Fruit fly (Drosophila melanogaster) whole organism, embryonic: ENCODE data around the gene UQCR-6.4L.

Experiments
- CG1024 ChIP-seq: fragments of 200-800 bp; sonication (Bioruptor generic); IDR thresholded peaks from 2 replicates; pipeline ENCODE4 v1.3.6; 2022; ENCODE audit warnings: missing biosample characterization, missing genetic modification characterization
- CG11247 ChIP-seq: fragments of 200-800 bp; sonication (Bioruptor generic); IDR thresholded peaks from 2 replicates; pipeline ENCODE4 v1.3.6; 2022; ENCODE audit warnings: missing biosample characterization, missing genetic modification characterization
- CG12299 ChIP-seq: fragments of 200-800 bp; sonication (Bioruptor generic); optimal IDR thresholded peaks from 2 replicates; lab custom pipeline; 2018; ENCODE audit warnings: missing biosample characterization, mild to moderate bottlenecking, missing genetic modification characterization
- CG12391 ChIP-seq: fragments of 200-800 bp; sonication (Bioruptor generic); optimal IDR thresholded peaks from 3 replicates; lab custom pipeline; 2018; ENCODE audit warnings: missing biosample characterization, mild to moderate bottlenecking, missing genetic modification characterization, moderate library complexity
- CG14050 ChIP-seq: fragments of 200-800 bp; sonication (Bioruptor generic); IDR thresholded peaks from 3 replicates; pipeline ENCODE4 v1.3.6; 2022; ENCODE audit warnings: missing biosample characterization, missing genetic modification characterization
- CG15479 ChIP-seq: fragments of 200-800 bp; sonication (Bioruptor generic); optimal IDR thresholded peaks from 3 replicates; lab custom pipeline; 2019; ENCODE audit warnings: missing biosample characterization, mild to moderate bottlenecking, missing genetic modification characterization, moderate library complexity
- CG17361 ChIP-seq: fragments of 200-800 bp; sonication (Bioruptor generic); IDR thresholded peaks from 3 replicates; pipeline ENCODE4 v1.3.6; 2022; ENCODE audit warnings: missing biosample characterization, missing genetic modification characterization
- CG18011 ChIP-seq: fragments of 200-800 bp; sonication (Bioruptor generic); optimal IDR thresholded peaks from 2 replicates; lab custom pipeline; 2017; ENCODE audit warnings: missing biosample characterization, missing genetic modification characterization, mild to moderate bottlenecking, moderate library complexity, missing genotype
- CG18599 ChIP-seq: fragments of 200-800 bp; sonication (Bioruptor generic); optimal IDR thresholded peaks from 3 replicates; lab custom pipeline; 2017; ENCODE audit warnings: missing biosample characterization, missing genetic modification characterization, mild to moderate bottlenecking, moderate library complexity, missing genetic modification reagents
- CG31365 ChIP-seq: fragments of 200-800 bp; sonication (Bioruptor generic); optimal IDR thresholded peaks from 2 replicates; lab custom pipeline; 2018; ENCODE audit warnings: missing biosample characterization, mild to moderate bottlenecking, missing genetic modification characterization
- CG32772 ChIP-seq: fragments of 200-800 bp; sonication (Bioruptor generic); IDR thresholded peaks from 2 replicates; pipeline ENCODE4 v1.3.6; 2022; ENCODE audit warnings: missing biosample characterization, missing genetic modification characterization
- CG34376 ChIP-seq: fragments of 200-800 bp; sonication (Bioruptor generic); optimal IDR thresholded peaks from 2 replicates; lab custom pipeline; 2018; ENCODE audit warnings: missing biosample characterization, mild to moderate bottlenecking, missing genetic modification characterization
- CG4282 ChIP-seq: fragments of 200-800 bp; sonication (Bioruptor generic); optimal IDR thresholded peaks from 2 replicates; lab custom pipeline; 2016; ENCODE audit warnings: missing biosample characterization, missing genetic modification characterization
- CG4404 ChIP-seq: fragments of 200-800 bp; sonication (Bioruptor generic); IDR thresholded peaks from 2 replicates; pipeline ENCODE4 v1.3.6; 2022; ENCODE audit warnings: missing biosample characterization, missing genetic modification characterization
- CG4617 ChIP-seq: fragments of 200-800 bp; sonication (Bioruptor generic); optimal IDR thresholded peaks from 3 replicates; lab custom pipeline; 2016; ENCODE audit warnings: missing biosample characterization, missing genetic modification characterization, borderline replicate concordance
- CG7786 ChIP-seq: fragments of 200-800 bp; sonication (Bioruptor generic); optimal IDR thresholded peaks from 2 replicates; lab custom pipeline; 2016; ENCODE audit warnings: missing biosample characterization, missing genetic modification characterization
- CG7928 ChIP-seq: fragments of 200-800 bp; sonication (Bioruptor generic); optimal IDR thresholded peaks from 2 replicates; lab custom pipeline; 2017; ENCODE audit warnings: missing biosample characterization, mild to moderate bottlenecking, missing genetic modification characterization
- CG8089 ChIP-seq: fragments of 200-800 bp; sonication (Bioruptor generic); optimal IDR thresholded peaks from 3 replicates; lab custom pipeline; 2016; ENCODE audit warnings: missing biosample characterization, missing genetic modification characterization
- CoRest ChIP-seq: fragments of 200-800 bp; sonication (Bioruptor generic); optimal IDR thresholded peaks from 3 replicates; lab custom pipeline; 2018; ENCODE audit warnings: missing biosample characterization, mild to moderate bottlenecking, missing genetic modification characterization, moderate library complexity
- D ChIP-seq, 2 experiments: fragments of 200-800 bp in 1 of 2; fragments of >200 bp in 1 of 2; sonication (Bioruptor generic) in 1 of 2; optimal IDR thresholded peaks; 2 replicates in 1 of 2; 3 replicates in 1 of 2; lab custom pipeline; 2017; ENCODE audit warnings: mild to moderate bottlenecking in 1 of 2, missing biosample characterization in 1 of 2, missing genetic modification characterization in 1 of 2, missing genetic modification reagents in 1 of 2
- D19B ChIP-seq: fragments of 200-800 bp; sonication (Bioruptor generic); optimal IDR thresholded peaks from 2 replicates; lab custom pipeline; 2017; ENCODE audit warnings: missing biosample characterization, mild to moderate bottlenecking, missing genetic modification characterization
- Dbx ChIP-seq: fragments of 200-800 bp; sonication (Bioruptor generic); IDR thresholded peaks from 3 replicates; pipeline ENCODE4 v1.3.6; 2022; ENCODE audit warnings: missing biosample characterization, missing genetic modification characterization
- Dref ChIP-seq: fragments of 200-800 bp; sonication (Bioruptor generic); IDR thresholded peaks from 2 replicates; pipeline ENCODE4 v1.3.6; 2022; ENCODE audit warnings: missing biosample characterization, missing genetic modification characterization
- Eip74EF ChIP-seq, 2 experiments: fragments of 200-800 bp in 1 of 2; fragments of >200 bp in 1 of 2; sonication (Bioruptor generic) in 1 of 2; optimal IDR thresholded peaks; 2 replicates each; lab custom pipeline; 2017 to 2019; ENCODE audit warnings: missing biosample characterization in 2 of 2, missing genetic modification characterization in 2 of 2, mild to moderate bottlenecking in 1 of 2, moderate library complexity in 1 of 2
- Gsc ChIP-seq: fragments of 200-800 bp; sonication (Bioruptor generic); IDR thresholded peaks from 2 replicates; pipeline ENCODE4 v1.3.6; 2022; ENCODE audit warnings: missing biosample characterization, missing genetic modification characterization
- HHEX ChIP-seq: fragments of 200-800 bp; sonication (Bioruptor generic); optimal IDR thresholded peaks from 3 replicates; lab custom pipeline; 2017; ENCODE audit warnings: missing biosample characterization, mild to moderate bottlenecking, missing genetic modification characterization, missing genetic modification reagents
- Hmr ChIP-seq: fragments of 200-800 bp; sonication (Bioruptor generic); optimal IDR thresholded peaks from 3 replicates; lab custom pipeline; 2017; ENCODE audit warnings: mild to moderate bottlenecking, missing biosample characterization, missing genetic modification reagents, missing genetic modification characterization
- Neu2 ChIP-seq: fragments of 200-800 bp; sonication (Bioruptor generic); optimal IDR thresholded peaks from 3 replicates; lab custom pipeline; 2016; ENCODE audit warnings: missing biosample characterization, missing genetic modification characterization, borderline replicate concordance
- Sin3A ChIP-seq: fragments of >200 bp; optimal IDR thresholded peaks from 2 replicates; lab custom pipeline; 2018
- Six4 ChIP-seq: fragments of 200-800 bp; sonication (Bioruptor generic); optimal IDR thresholded peaks from 2 replicates; lab custom pipeline; 2016; ENCODE audit warnings: missing biosample characterization, missing genetic modification characterization
- Spps ChIP-seq: fragments of 200-800 bp; sonication (Bioruptor generic); optimal IDR thresholded peaks from 2 replicates; lab custom pipeline; 2018; ENCODE audit warnings: missing biosample characterization, mild to moderate bottlenecking, missing genetic modification characterization
- ci ChIP-seq: fragments of 200-800 bp; sonication (Bioruptor generic); IDR thresholded peaks from 3 replicates; pipeline ENCODE4 v1.3.6; 2022; ENCODE audit warnings: missing biosample characterization, missing genetic modification characterization
- da ChIP-seq: fragments of 200-800 bp; sonication (Bioruptor generic); optimal IDR thresholded peaks from 2 replicates; lab custom pipeline; 2016; ENCODE audit warnings: missing biosample characterization, missing genetic modification characterization
- ems ChIP-seq: fragments of 200-800 bp; sonication (Bioruptor generic); optimal IDR thresholded peaks from 3 replicates; lab custom pipeline; 2016; ENCODE audit warnings: missing biosample characterization, missing genetic modification characterization
- eve ChIP-seq, 2 experiments: fragments of >200 bp; optimal IDR thresholded peaks; 2 replicates each; lab custom pipeline; 2017; ENCODE audit warnings: missing biosample characterization in 2 of 2, missing genetic modification characterization in 2 of 2
- fu2 ChIP-seq: fragments of 200-800 bp; sonication (Bioruptor generic); optimal IDR thresholded peaks from 2 replicates; lab custom pipeline; 2016; ENCODE audit warnings: missing biosample characterization, missing genetic modification characterization
- gsb-n ChIP-seq: fragments of 200-800 bp; sonication (Bioruptor generic); optimal IDR thresholded peaks from 3 replicates; lab custom pipeline; 2018; ENCODE audit warnings: missing biosample characterization, mild to moderate bottlenecking, missing genetic modification characterization
- kni ChIP-seq: fragments of 200-800 bp; sonication (Bioruptor generic); optimal IDR thresholded peaks from 3 replicates; lab custom pipeline; 2017; ENCODE audit warnings: mild to moderate bottlenecking, missing biosample characterization, missing genetic modification reagents, missing genetic modification characterization
- lola ChIP-seq, 3 experiments: fragments of >200 bp in 2 of 3; fragments of 200-800 bp in 1 of 3; sonication (Bioruptor generic) in 1 of 3; optimal IDR thresholded peaks; 2 replicates each; lab custom pipeline; 2017 to 2019; ENCODE audit warnings: missing biosample characterization in 3 of 3, missing genetic modification characterization in 3 of 3, mild to moderate bottlenecking in 1 of 3, moderate library complexity in 1 of 3
- luna ChIP-seq: fragments of 200-800 bp; sonication (Bioruptor generic); optimal IDR thresholded peaks from 2 replicates; lab custom pipeline; 2016; ENCODE audit warnings: missing biosample characterization, missing genetic modification characterization
- nau ChIP-seq: fragments of 200-800 bp; sonication (Bioruptor generic); optimal IDR thresholded peaks from 3 replicates; lab custom pipeline; 2017; ENCODE audit warnings: missing biosample characterization, mild to moderate bottlenecking, missing genetic modification characterization, missing genetic modification reagents
- otp ChIP-seq: fragments of 200-800 bp; sonication (Bioruptor generic); IDR thresholded peaks from 3 replicates; pipeline ENCODE4, ENCODE4 v1.3.6; 2022; ENCODE audit warnings: missing biosample characterization, missing genetic modification characterization
- pfk ChIP-seq: fragments of 200-800 bp; sonication (Bioruptor generic); optimal IDR thresholded peaks from 2 replicates; lab custom pipeline; 2018; ENCODE audit warnings: missing biosample characterization, mild to moderate bottlenecking, missing genetic modification characterization, moderate library complexity
- pho ChIP-seq: fragments of 200-800 bp; sonication (Bioruptor generic); optimal IDR thresholded peaks from 2 replicates; lab custom pipeline; 2016; ENCODE audit warnings: missing biosample characterization, missing genetic modification characterization
- slou ChIP-seq: fragments of 200-800 bp; sonication (Bioruptor generic); optimal IDR thresholded peaks from 3 replicates; lab custom pipeline; 2016; ENCODE audit warnings: missing biosample characterization, missing genetic modification characterization
- sna ChIP-seq: fragments of 200-800 bp; sonication (Bioruptor generic); IDR thresholded peaks from 2 replicates; pipeline ENCODE4 v1.3.6; 2022; ENCODE audit warnings: missing biosample characterization, missing genetic modification characterization; ENCODE audit not compliant: partially characterized antibody
- sr ChIP-seq: fragments of 200-800 bp; sonication (Bioruptor generic); IDR thresholded peaks from 3 replicates; pipeline ENCODE4 v1.3.6; 2022; ENCODE audit warnings: missing biosample characterization, missing genetic modification characterization
- tgo ChIP-seq: fragments of 200-800 bp; sonication (Bioruptor generic); IDR thresholded peaks from 3 replicates; pipeline ENCODE4 v1.3.6; 2022; ENCODE audit warnings: missing biosample characterization, missing genetic modification characterization
- tin ChIP-seq: fragments of 200-800 bp; sonication (Bioruptor generic); optimal IDR thresholded peaks from 3 replicates; lab custom pipeline; 2016; ENCODE audit warnings: missing biosample characterization, missing genetic modification characterization
- wek ChIP-seq: fragments of 200-800 bp; sonication (Bioruptor generic); optimal IDR thresholded peaks from 3 replicates; lab custom pipeline; 2018; ENCODE audit warnings: missing biosample characterization, mild to moderate bottlenecking, missing genetic modification characterization, moderate library complexity

Gene UQCR-6.4L

DNA sequence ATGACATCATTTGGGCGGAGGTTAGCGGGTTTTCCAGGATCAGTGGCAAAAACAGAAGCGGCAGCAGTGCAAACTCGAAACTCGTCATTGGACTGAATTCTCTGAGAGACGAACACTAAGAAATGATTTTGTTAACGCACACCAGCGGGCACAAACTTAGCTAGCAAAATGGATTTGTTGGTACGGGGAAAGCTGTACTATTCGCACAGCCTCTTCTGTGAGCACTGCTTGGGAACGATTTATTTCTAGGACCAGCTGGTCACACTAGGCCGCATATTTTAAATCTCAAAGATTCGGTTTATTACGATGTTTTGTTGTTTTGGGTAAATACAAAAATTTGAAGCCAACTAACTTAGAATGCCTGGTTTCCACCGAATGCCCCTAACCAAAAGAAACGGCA, 42.6 kb downstream of the UQCR-6.4L start, which contains the start of gene CG4098 (continued):
- TF ChIP-seq Spps, result no peak
- TF ChIP-seq ems (GFP tag; lab: Kevin White, UChicago), result peak; percentile 58
- TF ChIP-seq HHEX (GFP tag; lab: Kevin White, UChicago), result peak; percentile 13
- TF ChIP-seq sna (GFP tag; lab: Robert Waterston, UW), result no peak
- TF ChIP-seq CG7928 (GFP tag; lab: Kevin White, UChicago), result peak; percentile 35
- peak; percentile 33 for TF ChIP-seq CG4282 (GFP tag; lab: Kevin White, UChicago)
- no peak for TF ChIP-seq nau
- TF ChIP-seq pho (GFP tag; lab: Kevin White, UChicago), result peak; percentile 58
- peak; percentile 52 for TF ChIP-seq Hmr (GFP tag; lab: Kevin White, UChicago)
- no peak for TF ChIP-seq CG8089
- TF ChIP-seq Dbx (GFP tag; lab: Robert Waterston, UW), result peak; percentile 68; the same call in 2 of the 3 replicates
- no peak for TF ChIP-seq CG1024 (GFP tag; lab: Robert Waterston, UW)
- peak; percentile 49; the same call in 1 of the 3 replicates for TF ChIP-seq otp
- TF ChIP-seq sr (GFP tag; lab: Robert Waterston, UW), result 0 out of 3 replicates have a peak, but pooled peaks have one; percentile 27
- no peak for TF ChIP-seq da (GFP tag; lab: Kevin White, UChicago)
- TF ChIP-seq CG14050 (GFP tag; lab: Robert Waterston, UW), result peak; percentile 51; the same call in 2 of the 3 replicates
- TF ChIP-seq Sin3A, result peak; percentile 17
- TF ChIP-seq fu2, result peak; percentile 56
- TF ChIP-seq CG17361 (GFP tag; lab: Robert Waterston, UW), result no peak
- TF ChIP-seq Gsc, result no peak
- TF ChIP-seq CG15479 (GFP tag; lab: Kevin White, UChicago), result no peak
- TF ChIP-seq pfk (GFP tag; lab: Kevin White, UChicago), result no peak
- TF ChIP-seq Neu2 (GFP tag; lab: Kevin White, UChicago), result no peak
- no peak for TF ChIP-seq kni (GFP tag; lab: Kevin White, UChicago)
- TF ChIP-seq ci (GFP tag; lab: Robert Waterston, UW), result peak; percentile 87; the same call in 2 of the 3 replicates
- TF ChIP-seq CoRest, result peak; percentile 38
- TF ChIP-seq D (optimal IDR thresholded peaks at IDR 0.05; lab: Kevin White, UChicago), result no peak
- TF ChIP-seq D (GFP tag; optimal IDR thresholded peaks at IDR 0.05; lab: Kevin White, UChicago), result no peak
- peak; percentile 48 for TF ChIP-seq wek
- peak; percentile 69 for TF ChIP-seq tgo (GFP tag; lab: Robert Waterston, UW)
- peak; percentile 67 for TF ChIP-seq CG31365 (tag; lab: Kevin White, UChicago)
- peak; percentile 64 for TF ChIP-seq CG11247
- TF ChIP-seq CG18599 (GFP tag; lab: Kevin White, UChicago), result peak; percentile 65
- no peak for TF ChIP-seq D19B (GFP tag; lab: Kevin White, UChicago)
- no peak for TF ChIP-seq CG4404 (GFP tag; lab: Robert Waterston, UW)
- peak; percentile 53 for TF ChIP-seq CG12391
- no peak for TF ChIP-seq Eip74EF (GFP tag; optimal IDR thresholded peaks at IDR 0.05; lab: Kevin White, UChicago)
- TF ChIP-seq luna (GFP tag; lab: Kevin White, UChicago), result peak; percentile 10
- no peak for TF ChIP-seq lola (GFP tag; optimal IDR thresholded peaks at IDR 0.05; lab: Kevin White, UChicago)
- TF ChIP-seq Dref (GFP tag; lab: Robert Waterston, UW), result peak; percentile 53
- peak; percentile 47 for TF ChIP-seq CG34376
- peak; percentile 71 for TF ChIP-seq CG4617 (GFP tag; lab: Kevin White, UChicago)
- no peak for TF ChIP-seq eve (GFP tag; optimal IDR thresholded peaks at IDR 0.05; lab: Kevin White, UChicago)
- no peak for TF ChIP-seq Six4 (GFP tag; lab: Kevin White, UChicago)
- no peak for TF ChIP-seq gsb-n (tag; lab: Kevin White, UChicago)
- TF ChIP-seq CG7786 (GFP tag; lab: Kevin White, UChicago), result peak; percentile 68
- TF ChIP-seq CG32772 (GFP tag; lab: Robert Waterston, UW), result 0 out of 2 replicates have a peak, but pooled peaks have one; percentile 24
- peak; percentile 8 for TF ChIP-seq CG18011 (GFP tag; lab: Kevin White, UChicago)
- TF ChIP-seq slou (GFP tag; lab: Kevin White, UChicago), result no peak
- peak; percentile 63 for TF ChIP-seq tin (GFP tag; lab: Kevin White, UChicago)
- no peak for TF ChIP-seq CG12299 (tag; lab: Kevin White, UChicago)
